Worm (Caenorhabditis elegans) whole organism, young adult: Measurements from ENCODE around the gene tost-1.

Experiments
- F55B11.4 ChIP-seq: sonication (generic microtip); optimal IDR thresholded peaks from 2 replicates; lab custom pipeline; 2016; ENCODE audit warnings: missing compliant biosample characterization, missing genetic modification characterization, borderline replicate concordance; ENCODE audit not compliant: insufficient read depth
- F57C9.4 ChIP-seq: sonication (generic microtip); optimal IDR thresholded peaks from 2 replicates; lab custom pipeline; 2017; ENCODE audit warnings: mild to moderate bottlenecking, missing genetic modification characterization, missing compliant biosample characterization
- cebp-1 ChIP-seq, 2 experiments: fragments of 200-800 bp in 1 of 2; sonication (Bioruptor generic) in 1 of 2; sonication (generic microtip) in 1 of 2; IDR thresholded peaks in 1 of 2; optimal IDR thresholded peaks in 1 of 2; 2 replicates each; pipeline versions ENCODE4 v1.3.6 to Lab custom; 2017 to 2022; ENCODE audit warnings: missing compliant biosample characterization in 2 of 2, missing genetic modification characterization in 2 of 2, mild to moderate bottlenecking in 1 of 2, missing genetic modification reagents in 1 of 2, moderate library complexity in 1 of 2
- dpl-1 ChIP-seq: fragments of 150-350 bp; optimal IDR thresholded peaks from 2 replicates; lab custom pipeline; 2014; ENCODE audit warnings: missing biosample characterization, missing genetic modification reagents, missing genetic modification characterization
- hlh-26 ChIP-seq: fragments of 200-800 bp; sonication (Bioruptor generic); conservative IDR thresholded peaks from 2 replicates; pipeline ENCODE4 v1.3.6; 2022; ENCODE audit warnings: missing genetic modification reagents, missing genetic modification characterization, missing compliant biosample characterization
- mxl-1 ChIP-seq: sonication (generic microtip); optimal IDR thresholded peaks from 2 replicates; lab custom pipeline; 2016; ENCODE audit warnings: missing genetic modification characterization, missing compliant biosample characterization
- snpc-1.1 ChIP-seq: sonication (generic microtip); optimal IDR thresholded peaks from 2 replicates; lab custom pipeline; 2017; ENCODE audit warnings: missing genetic modification characterization, mild to moderate bottlenecking, missing compliant biosample characterization, antibody characterized with exemption, moderate library complexity, missing genotype, missing genetic modification reagents; ENCODE audit not compliant: insufficient read depth
- somi-1 ChIP-seq: fragments of 200-800 bp; sonication (Bioruptor generic); optimal IDR thresholded peaks from 2 replicates; lab custom pipeline; 2018; ENCODE audit warnings: mild to moderate bottlenecking, missing genetic modification characterization, missing compliant biosample characterization
- ztf-6 ChIP-seq: fragments of 200-800 bp; sonication (Bioruptor generic); IDR thresholded peaks from 2 replicates; pipeline ENCODE4 v1.3.6; 2022; ENCODE audit warnings: missing genetic modification reagents, missing genetic modification characterization, missing compliant biosample characterization

ce11 chrIII:4861744-4862401 lies 16.2 kb downstream of the tost-1 start, which contains the start of the genes C35D10.10 and C35D10.5:
- no peak for TF ChIP-seq F55B11.4 (tag; lab: Kevin White, UChicago)
- no peak for TF ChIP-seq ztf-6 (GFP tag; lab: Robert Waterston, UW)
- TF ChIP-seq snpc-1.1 (tag; lab: Kevin White, UChicago) = no peak
- TF ChIP-seq hlh-26 (GFP tag; lab: Robert Waterston, UW) = no peak
- TF ChIP-seq mxl-1 (tag; lab: Kevin White, UChicago) = no peak
- no peak for TF ChIP-seq F57C9.4
- no peak for TF ChIP-seq somi-1 (GFP tag; lab: Kevin White, UChicago)
- TF ChIP-seq cebp-1 (GFP tag; IDR thresholded peaks at IDR 0.05; lab: Robert Waterston, UW) = no peak
- no peak for TF ChIP-seq cebp-1 (tag; optimal IDR thresholded peaks at IDR 0.05; lab: Kevin White, UChicago)
- no peak for TF ChIP-seq dpl-1
